Worm (Caenorhabditis elegans): ENCODE data around the gene dnj-20.

DNA sequence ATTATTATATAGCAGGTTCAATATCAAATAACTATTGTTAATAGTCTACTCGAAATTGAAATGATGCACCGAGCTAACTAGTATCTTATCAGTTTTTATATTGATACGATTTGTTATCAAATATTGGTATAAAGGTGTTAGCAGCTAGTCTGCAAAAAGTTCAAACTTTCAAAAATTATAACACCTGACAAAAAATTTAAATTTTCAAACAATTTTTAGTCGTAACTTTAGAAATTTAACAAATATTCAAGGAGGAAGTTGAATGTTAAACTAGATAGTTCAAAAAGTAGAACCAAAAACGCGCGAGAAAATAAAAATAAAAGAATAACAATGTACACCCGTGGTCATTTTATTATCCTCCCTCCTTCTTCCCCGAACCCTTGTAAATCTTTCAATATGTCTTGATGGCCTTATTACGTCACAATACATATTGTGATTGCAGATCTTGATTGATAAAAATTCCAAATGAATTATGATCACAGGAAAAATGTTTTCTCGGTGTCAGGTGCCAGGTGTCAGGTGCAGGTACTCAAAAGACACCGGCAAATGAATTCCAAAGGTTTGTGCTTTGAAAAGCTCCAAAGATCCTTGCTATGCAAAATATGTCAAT is 31.7 kb upstream of the dnj-20 start, which contains the start of gene ZK1307.1:
- no peak for TF ChIP-seq B0310.2 (tag; optimal IDR thresholded peaks at IDR 0.05)
- no peak for TF ChIP-seq ama-1 (optimal IDR thresholded peaks at IDR 0.05)
- TF ChIP-seq ceh-13 (GFP tag; optimal IDR thresholded peaks at IDR 0.05), result no peak
- TF ChIP-seq hnd-1 (tag; optimal IDR thresholded peaks at IDR 0.05), result no peak
- TF ChIP-seq ceh-36 (tag; optimal IDR thresholded peaks at IDR 0.05), result no peak
- no peak for TF ChIP-seq ets-7 (tag; optimal IDR thresholded peaks at IDR 0.05)
- no peak for TF ChIP-seq flt-1 (GFP tag; IDR thresholded peaks at IDR 0.05)
- no peak for TF ChIP-seq F13C5.2 (tag; optimal IDR thresholded peaks at IDR 0.05)
- no peak for TF ChIP-seq tbx-37 (GFP tag; conservative IDR thresholded peaks at IDR 0.05)
- no peak for TF ChIP-seq tra-4 (tag; optimal IDR thresholded peaks at IDR 0.05)
- no peak for TF ChIP-seq hmg-4 (GFP tag; optimal IDR thresholded peaks at IDR 0.05)
- no peak for TF ChIP-seq tbx-11 (GFP tag; IDR thresholded peaks at IDR 0.05)
- TF ChIP-seq pes-1 (GFP tag; IDR thresholded peaks at IDR 0.05), result no peak

Measured in whole organism, early embryonic.